Worm (Caenorhabditis elegans): ENCODE results near the gene F54B11.9.

The F54B11.9 gene

ce11 chrX:13610040-13610439 lies 4.7 kb downstream of the F54B11.9 start:
- TF ChIP-seq jun-1 (tag; optimal IDR thresholded peaks at IDR 0.05): no peak
- no peak for TF ChIP-seq set-16 (GFP tag; IDR thresholded peaks at IDR 0.05)
- TF ChIP-seq hif-1 (tag; optimal IDR thresholded peaks at IDR 0.05): no peak
- peak; percentile 52 for TF ChIP-seq fkh-10 (GFP tag; optimal IDR thresholded peaks at IDR 0.05)

- TF ChIP-seq unc-62 (GFP tag; optimal IDR thresholded peaks at IDR 0.05 in 1 of 2) (peak in 1 of 2 experiments; percentile 57), unc-62 (tag; optimal IDR thresholded peaks at IDR 0.05) (no peak), lin-29 (GFP tag; IDR thresholded peaks at IDR 0.05) (no peak), vab-7 (GFP tag; IDR thresholded peaks at IDR 0.05) (no peak), F10B5.3 (tag; optimal IDR thresholded peaks at IDR 0.05) (no peak)
Observed at ce11 chrX:13615181-13615580, 9.8 kb downstream of the F54B11.9 start.

ce11 chrX:13618574-13618973 lies 13.2 kb downstream of the F54B11.9 start, which contains the start of gene nlp-53:
Gene nlp-53 (plus strand): TSS chrX:13618874.
- TF ChIP-seq ztf-7 (tag; optimal IDR thresholded peaks at IDR 0.05) (no peak), unc-62 (GFP tag; optimal IDR thresholded peaks at IDR 0.05 in 1 of 2) (peak in 1 of 2 experiments; percentile 41), unc-62 (tag; optimal IDR thresholded peaks at IDR 0.05) (no peak), fos-1 (tag; optimal IDR thresholded peaks at IDR 0.05) (no peak), daf-16 (GFP tag; optimal IDR thresholded peaks at IDR 0.05) (no peak), daf-16 (tag; optimal IDR thresholded peaks at IDR 0.05) (no peak)

ce11 chrX:13621628-13622027 lies 16.3 kb downstream of the F54B11.9 start, which contains the start of gene Y12A6A.1:
Gene Y12A6A.1 (minus strand): TSS chrX:13621728.
- TF ChIP-seq rbr-2 (tag; optimal IDR thresholded peaks at IDR 0.05) (no peak), madf-5 (GFP tag; IDR thresholded peaks at IDR 0.05) (no peak), daf-19 (GFP tag; conservative IDR thresholded peaks at IDR 0.05) (no peak), spr-3 (GFP tag; optimal IDR thresholded peaks at IDR 0.05) (no peak), nhr-10 (tag; optimal IDR thresholded peaks at IDR 0.05) (no peak), egl-43 (GFP tag; IDR thresholded peaks at IDR 0.05) (no peak), fkh-10 (GFP tag; optimal IDR thresholded peaks at IDR 0.05) (no peak), snpc-1.2 (GFP tag; IDR thresholded peaks at IDR 0.05) (no peak), daf-16 (GFP tag; optimal IDR thresholded peaks at IDR 0.05) (no peak), daf-16 (tag; optimal IDR thresholded peaks at IDR 0.05) (no peak), mdl-1 (tag; optimal IDR thresholded peaks at IDR 0.05) (no peak), F44E2.7 (GFP tag; IDR thresholded peaks at IDR 0.05) (no peak), hlh-11 (tag; optimal IDR thresholded peaks at IDR 0.05) (no peak), egl-27 (tag; optimal IDR thresholded peaks at IDR 0.05) (no peak), nhr-6 (tag; optimal IDR thresholded peaks at IDR 0.05) (no peak), mdt-29 (GFP tag; IDR thresholded peaks at IDR 0.05) (no peak), lim-7 (GFP tag; IDR thresholded peaks at IDR 0.05) (no peak), F10B5.3 (tag; optimal IDR thresholded peaks at IDR 0.05) (no peak), ces-1 (GFP tag; optimal IDR thresholded peaks at IDR 0.05) (no peak), hmg-1.1 (GFP tag; IDR thresholded peaks at IDR 0.05) (no peak), tag-97 (GFP tag; IDR thresholded peaks at IDR 0.05) (no peak)

ce11 chrX:13631122-13631672 lies 25.8 kb downstream of the F54B11.9 start, which contains the start of gene nlg-1:
Gene nlg-1 (minus strand): TSS chrX:13631172.
- TF ChIP-seq fkh-10 (GFP tag; optimal IDR thresholded peaks at IDR 0.05) (peak; percentile 66), lir-3 (tag; optimal IDR thresholded peaks at IDR 0.05) (no peak)

- TF ChIP-seq ceh-20 (GFP tag; IDR thresholded peaks at IDR 0.05) (no peak), unc-39 (tag; optimal IDR thresholded peaks at IDR 0.05) (no peak), F49E8.2 (tag; optimal IDR thresholded peaks at IDR 0.05; ENCODE audit: borderline replicate concordance) (no peak), nhr-42 (GFP tag; IDR thresholded peaks at IDR 0.05) (no peak), nhr-25 (tag; optimal IDR thresholded peaks at IDR 0.05; ENCODE audit: borderline replicate concordance, insufficient read depth) (no peak), madf-5 (GFP tag; IDR thresholded peaks at IDR 0.05) (no peak), mdt-29 (GFP tag; IDR thresholded peaks at IDR 0.05) (no peak), hmg-1.1 (GFP tag; IDR thresholded peaks at IDR 0.05) (peak; percentile 27; the same call in 1 of the 2 replicates), snpc-4 (tag; optimal IDR thresholded peaks at IDR 0.05) (no peak), T20F7.1 (GFP tag; optimal IDR thresholded peaks at IDR 0.05) (no peak), fos-1 (tag; optimal IDR thresholded peaks at IDR 0.05) (no peak), aha-1 (tag) (peak; percentile 14), Y5F2A.4 (GFP tag; optimal IDR thresholded peaks at IDR 0.05) (no peak), dmd-9 (GFP tag; IDR thresholded peaks at IDR 0.05) (no peak)
Observed at ce11 chrX:13632245-13632644, 26.9 kb downstream of the F54B11.9 start.

Measured in whole organism, L4 larva.